Fruit fly (Drosophila melanogaster): ENCODE results near the gene Surf6.
A peak's percentile ranks its signal among the peaks of the same experiment; 100 is the strongest.

DNA sequence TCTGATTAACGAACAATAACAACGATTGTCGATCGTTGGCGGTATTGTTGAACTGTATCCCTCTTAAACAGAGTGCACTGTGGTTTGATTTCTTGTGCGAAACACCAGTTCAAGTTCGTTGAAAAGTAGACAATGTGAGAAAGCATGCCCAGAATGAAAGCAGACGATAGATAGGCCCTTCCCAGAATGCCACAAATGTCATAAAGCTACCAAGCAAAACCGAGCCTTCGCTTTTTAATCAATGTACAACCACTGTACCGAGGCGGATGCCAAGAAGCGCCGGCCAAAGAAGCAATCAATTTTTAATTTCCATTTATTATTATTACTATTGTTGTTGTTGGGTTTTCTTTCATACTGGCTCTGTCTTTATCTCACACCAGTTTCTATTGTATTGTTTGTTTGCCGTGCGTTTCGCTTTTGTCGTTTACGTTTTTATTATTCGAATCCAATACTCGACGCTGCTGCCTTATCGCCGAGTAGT, 4.2 kb upstream of the Surf6 start:
- peak; percentile 65 for TF ChIP-seq fd85E (GFP tag; optimal IDR thresholded peaks at IDR 0.05)
- peak; percentile 70 for TF ChIP-seq Gug (GFP tag; IDR thresholded peaks at IDR 0.05)
- TF ChIP-seq fd59A (GFP tag; optimal IDR thresholded peaks at IDR 0.05): peak; percentile 59
- peak; percentile 86 for TF ChIP-seq pdm3 (GFP tag; optimal IDR thresholded peaks at IDR 0.05)
- TF ChIP-seq CG16779 (tag; optimal IDR thresholded peaks at IDR 0.05): peak; percentile 57
- peak; percentile 51 for TF ChIP-seq dsx (GFP tag; optimal IDR thresholded peaks at IDR 0.05; ENCODE audit: poor library complexity, severe bottlenecking)
- peak; percentile 87 for TF ChIP-seq OdsH (GFP tag; optimal IDR thresholded peaks at IDR 0.05)
